Fruit fly (Drosophila melanogaster) whole organism, embryonic: ENCODE data around the gene CG6726.

ENCODE experiments used
- ATbp ChIP-seq: fragments of 200-800 bp; sonication (Bioruptor generic); optimal IDR thresholded peaks from 2 replicates; lab custom pipeline; 2017; ENCODE audit warnings: missing biosample characterization, mild to moderate bottlenecking, missing genetic modification characterization, missing genetic modification reagents
- BEAF-32 ChIP-seq: fragments of 200-800 bp; sonication (Bioruptor generic); optimal IDR thresholded peaks from 3 replicates; lab custom pipeline; 2017; ENCODE audit warnings: missing biosample characterization, missing genetic modification characterization, mild to moderate bottlenecking, moderate library complexity, missing genetic modification reagents
- CG10366 ChIP-seq: fragments of 200-800 bp; sonication (Bioruptor generic); IDR thresholded peaks from 2 replicates; pipeline ENCODE4 v1.3.6; 2022; ENCODE audit warnings: missing biosample characterization, missing genetic modification characterization
- CG10565 ChIP-seq: fragments of 200-800 bp; sonication (Bioruptor generic); optimal IDR thresholded peaks from 3 replicates; lab custom pipeline; 2016; ENCODE audit warnings: missing biosample characterization, mild to moderate bottlenecking, missing genetic modification characterization
- CG11695 ChIP-seq: fragments of 200-800 bp; sonication (Bioruptor generic); IDR thresholded peaks from 3 replicates; pipeline ENCODE4 v1.3.6; 2022; ENCODE audit warnings: missing biosample characterization, missing genetic modification characterization
- CG12071 ChIP-seq: fragments of 200-800 bp; sonication (Bioruptor generic); optimal IDR thresholded peaks from 3 replicates; lab custom pipeline; 2018; ENCODE audit warnings: missing biosample characterization, mild to moderate bottlenecking, missing genetic modification characterization
- CG12659 ChIP-seq: fragments of 200-800 bp; sonication (Bioruptor generic); optimal IDR thresholded peaks from 3 replicates; lab custom pipeline; 2017; ENCODE audit warnings: mild to moderate bottlenecking, missing biosample characterization, missing genetic modification reagents, missing genetic modification characterization
- CG13123 ChIP-seq: fragments of 200-800 bp; sonication (Bioruptor generic); optimal IDR thresholded peaks from 2 replicates; lab custom pipeline; 2016; ENCODE audit warnings: missing biosample characterization, missing genetic modification characterization
- CG15696 ChIP-seq: fragments of 200-800 bp; sonication (Bioruptor generic); optimal IDR thresholded peaks from 2 replicates; lab custom pipeline; 2019; ENCODE audit warnings: missing biosample characterization, mild to moderate bottlenecking, missing genetic modification characterization, moderate library complexity
- CG1602 ChIP-seq: fragments of 200-800 bp; sonication (Bioruptor generic); optimal IDR thresholded peaks from 3 replicates; lab custom pipeline; 2016; ENCODE audit warnings: missing biosample characterization, missing genetic modification characterization
- CG17328 ChIP-seq: fragments of 200-800 bp; sonication (Bioruptor generic); IDR thresholded peaks from 2 replicates; pipeline ENCODE4 v1.3.6; 2022; ENCODE audit warnings: missing biosample characterization, missing genetic modification characterization
- CG17829 ChIP-seq: fragments of 200-800 bp; optimal IDR thresholded peaks from 2 replicates; lab custom pipeline; 2019; ENCODE audit warnings: missing biosample characterization, mild to moderate bottlenecking, missing genetic modification characterization, moderate library complexity
- CG1832 ChIP-seq: fragments of 200-800 bp; sonication (Bioruptor generic); optimal IDR thresholded peaks from 2 replicates; lab custom pipeline; 2017; ENCODE audit warnings: missing biosample characterization, mild to moderate bottlenecking, missing genetic modification characterization, inconsistent platforms
- CG3065 ChIP-seq: fragments of 200-800 bp; sonication (Bioruptor generic); optimal IDR thresholded peaks from 2 replicates; lab custom pipeline; 2016; ENCODE audit warnings: missing biosample characterization, missing genetic modification characterization
- CG32767 ChIP-seq: fragments of 200-800 bp; sonication (Bioruptor generic); IDR thresholded peaks from 2 replicates; pipeline ENCODE4 v1.3.6; 2022; ENCODE audit warnings: missing biosample characterization, missing genetic modification characterization
- CG33557 ChIP-seq: fragments of 200-800 bp; sonication (Bioruptor generic); optimal IDR thresholded peaks from 2 replicates; lab custom pipeline; 2019; ENCODE audit warnings: missing biosample characterization, mild to moderate bottlenecking, missing genetic modification characterization, moderate library complexity
- CG3838 ChIP-seq: fragments of 200-800 bp; sonication (Bioruptor generic); optimal IDR thresholded peaks from 3 replicates; lab custom pipeline; 2016; ENCODE audit warnings: missing biosample characterization, missing genetic modification characterization
- CG7928 ChIP-seq: fragments of 200-800 bp; sonication (Bioruptor generic); optimal IDR thresholded peaks from 2 replicates; lab custom pipeline; 2017; ENCODE audit warnings: missing biosample characterization, mild to moderate bottlenecking, missing genetic modification characterization
- CG7987 ChIP-seq: fragments of 200-800 bp; sonication (Bioruptor generic); optimal IDR thresholded peaks from 2 replicates; lab custom pipeline; 2018; ENCODE audit warnings: missing biosample characterization, mild to moderate bottlenecking, missing genetic modification characterization, moderate library complexity
- Camta ChIP-seq: fragments of 200-800 bp; sonication (Bioruptor generic); optimal IDR thresholded peaks from 2 replicates; lab custom pipeline; 2016; ENCODE audit warnings: missing biosample characterization, missing genetic modification characterization
- D19A ChIP-seq: fragments of 200-800 bp; optimal IDR thresholded peaks from 3 replicates; lab custom pipeline; 2019; ENCODE audit warnings: missing biosample characterization, mild to moderate bottlenecking, missing genetic modification characterization, moderate library complexity
- Deaf1 ChIP-seq: fragments of 200-800 bp; optimal IDR thresholded peaks from 3 replicates; lab custom pipeline; 2019; ENCODE audit warnings: missing biosample characterization, mild to moderate bottlenecking, missing genetic modification characterization, moderate library complexity
- E2f1 ChIP-seq: fragments of 200-800 bp; sonication (Bioruptor generic); IDR thresholded peaks from 2 replicates; pipeline ENCODE4 v1.3.6; 2022; ENCODE audit warnings: missing biosample characterization, missing genetic modification characterization
- HLHmδ ChIP-seq: fragments of 200-800 bp; sonication (Bioruptor generic); optimal IDR thresholded peaks from 2 replicates; lab custom pipeline; 2018; ENCODE audit warnings: missing biosample characterization, mild to moderate bottlenecking, missing genetic modification characterization, moderate library complexity
- MBD-R2 ChIP-seq: fragments of 200-800 bp; sonication (Bioruptor generic); IDR thresholded peaks from 2 replicates; pipeline ENCODE4 v1.3.6; 2022; ENCODE audit warnings: missing biosample characterization, missing genetic modification characterization
- MESR4 ChIP-seq: fragments of 200-800 bp; sonication (Bioruptor generic); optimal IDR thresholded peaks from 2 replicates; lab custom pipeline; 2018; ENCODE audit warnings: missing biosample characterization, mild to moderate bottlenecking, missing genetic modification characterization, moderate library complexity
- MTF-1 ChIP-seq: fragments of 200-800 bp; sonication (Bioruptor generic); optimal IDR thresholded peaks from 2 replicates; lab custom pipeline; 2018; ENCODE audit warnings: missing biosample characterization, mild to moderate bottlenecking, missing genetic modification characterization, borderline replicate concordance
- Nf-YC ChIP-seq: fragments of 200-800 bp; optimal IDR thresholded peaks from 3 replicates; lab custom pipeline; 2019; ENCODE audit warnings: missing biosample characterization, mild to moderate bottlenecking, missing genetic modification characterization, moderate library complexity
- Xrp1 ChIP-seq: fragments of 200-800 bp; sonication (Bioruptor generic); IDR thresholded peaks from 2 replicates; pipeline ENCODE4 v1.3.6; 2022; ENCODE audit warnings: missing biosample characterization, missing genetic modification characterization
- btn ChIP-seq: fragments of 200-800 bp; sonication (Bioruptor generic); optimal IDR thresholded peaks from 2 replicates; lab custom pipeline; 2016; ENCODE audit warnings: missing biosample characterization, missing genetic modification characterization
- cato ChIP-seq: fragments of 200-800 bp; sonication (Bioruptor generic); optimal IDR thresholded peaks from 2 replicates; lab custom pipeline; 2016; ENCODE audit warnings: missing biosample characterization, missing genetic modification characterization, borderline replicate concordance
- chn ChIP-seq: fragments of 200-800 bp; sonication (Bioruptor generic); optimal IDR thresholded peaks from 2 replicates; lab custom pipeline; 2016; ENCODE audit warnings: missing biosample characterization, missing genetic modification characterization
- ci ChIP-seq: fragments of 200-800 bp; sonication (Bioruptor generic); IDR thresholded peaks from 3 replicates; pipeline ENCODE4 v1.3.6; 2022; ENCODE audit warnings: missing biosample characterization, missing genetic modification characterization
- crc ChIP-seq: fragments of 200-800 bp; sonication (Bioruptor generic); optimal IDR thresholded peaks from 2 replicates; lab custom pipeline; 2016; ENCODE audit warnings: missing biosample characterization, missing genetic modification characterization
- ems ChIP-seq: fragments of 200-800 bp; sonication (Bioruptor generic); optimal IDR thresholded peaks from 3 replicates; lab custom pipeline; 2016; ENCODE audit warnings: missing biosample characterization, missing genetic modification characterization
- grn ChIP-seq: fragments of 200-800 bp; sonication (Bioruptor generic); optimal IDR thresholded peaks from 3 replicates; lab custom pipeline; 2017; ENCODE audit warnings: missing biosample characterization, missing genetic modification characterization
- gsb ChIP-seq: fragments of 200-800 bp; sonication (Bioruptor generic); IDR thresholded peaks from 2 replicates; pipeline ENCODE4 v1.3.6; 2022; ENCODE audit warnings: missing biosample characterization, missing genetic modification characterization
- h ChIP-seq: fragments of >200 bp; optimal IDR thresholded peaks from 2 replicates; lab custom pipeline; 2017
- klu ChIP-seq: fragments of 200-800 bp; sonication (Bioruptor generic); IDR thresholded peaks from 2 replicates; pipeline ENCODE4 v1.3.6; 2022; ENCODE audit warnings: missing biosample characterization, missing genetic modification characterization
- mld ChIP-seq: fragments of 200-800 bp; sonication (Bioruptor generic); IDR thresholded peaks from 3 replicates; pipeline ENCODE4 v1.3.6; 2022; ENCODE audit warnings: missing biosample characterization, missing genetic modification characterization; ENCODE audit not compliant: partially characterized antibody
- odd ChIP-seq: fragments of 200-800 bp; sonication (Bioruptor generic); optimal IDR thresholded peaks from 2 replicates; lab custom pipeline; 2017; ENCODE audit warnings: missing biosample characterization, mild to moderate bottlenecking, missing genetic modification characterization
- otp ChIP-seq: fragments of 200-800 bp; sonication (Bioruptor generic); IDR thresholded peaks from 3 replicates; pipeline ENCODE4, ENCODE4 v1.3.6; 2022; ENCODE audit warnings: missing biosample characterization, missing genetic modification characterization
- prd ChIP-seq, 3 experiments: fragments of >200 bp in 2 of 3; fragments of 200-800 bp in 1 of 3; sonication (Bioruptor generic) in 1 of 3; optimal IDR thresholded peaks in 2 of 3; IDR thresholded peaks in 1 of 3; 2 replicates in 2 of 3; 3 replicates in 1 of 3; pipeline versions ENCODE4 v1.3.6 to Lab custom; 2017 to 2022; ENCODE audit warnings: missing biosample characterization in 1 of 3, missing genetic modification characterization in 1 of 3
- pros ChIP-seq: fragments of 200-800 bp; sonication (Bioruptor generic); optimal IDR thresholded peaks from 3 replicates; lab custom pipeline; 2019; ENCODE audit warnings: missing biosample characterization, mild to moderate bottlenecking, missing genetic modification characterization, moderate library complexity
- sc ChIP-seq, 3 experiments: fragments of >200 bp in 2 of 3; fragments of 200-800 bp in 1 of 3; sonication (Bioruptor generic) in 1 of 3; optimal IDR thresholded peaks; 2 replicates in 2 of 3; 3 replicates in 1 of 3; lab custom pipeline; 2017; ENCODE audit warnings: mild to moderate bottlenecking in 1 of 3, missing biosample characterization in 1 of 3, missing genetic modification characterization in 1 of 3, missing genetic modification reagents in 1 of 3
- sob ChIP-seq: fragments of 200-800 bp; sonication (Bioruptor generic); IDR thresholded peaks from 2 replicates; pipeline ENCODE4 v1.3.6; 2022; ENCODE audit warnings: missing biosample characterization, missing genetic modification characterization
- tio ChIP-seq: fragments of 200-800 bp; sonication (Bioruptor generic); optimal IDR thresholded peaks from 2 replicates; lab custom pipeline; 2017; ENCODE audit warnings: missing biosample characterization, missing genetic modification characterization, inconsistent platforms
- vvl ChIP-seq: fragments of 200-800 bp; sonication (Bioruptor generic); IDR thresholded peaks from 2 replicates; pipeline ENCODE4 v1.3.6; 2022; ENCODE audit warnings: missing biosample characterization, missing genetic modification characterization

Gene CG6726

DNA sequence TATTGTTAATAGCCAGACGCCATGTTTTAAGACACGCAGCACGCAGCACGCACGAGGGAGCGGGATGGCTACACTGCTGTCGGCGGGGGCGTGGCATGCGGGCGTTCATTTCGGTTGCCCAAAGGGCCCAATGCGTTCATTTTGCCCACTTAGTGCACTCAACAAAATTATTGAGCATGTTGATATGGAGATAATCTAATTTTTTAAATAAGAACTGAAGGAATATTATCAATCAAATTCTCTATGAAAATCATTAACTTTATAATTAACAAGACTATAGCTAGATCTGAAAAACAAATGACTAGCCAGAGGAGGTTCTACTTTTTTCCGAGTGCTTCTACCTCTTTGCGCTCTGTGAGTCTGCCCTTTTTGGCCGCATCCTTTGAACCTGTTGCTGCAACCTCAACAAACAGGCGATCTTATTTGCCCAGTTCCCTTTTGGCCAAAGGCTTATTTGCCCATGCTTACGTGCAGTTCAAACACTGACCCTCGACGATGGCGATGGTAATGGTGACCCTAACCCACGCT, 41.8 kb downstream of the CG6726 start (continued):
- TF ChIP-seq CG17829 (tag; lab: Kevin White, UChicago) (peak; percentile 39), CG11695 (GFP tag; lab: Robert Waterston, UW) (peak; percentile 53; the same call in 1 of the 3 replicates), Deaf1 (tag; lab: Kevin White, UChicago) (peak; percentile 3), CG3065 (peak; percentile 65), CG15696 (tag; lab: Kevin White, UChicago) (peak; percentile 58), CG1832 (peak; percentile 54), cato (GFP tag; lab: Kevin White, UChicago) (no peak), sc (optimal IDR thresholded peaks at IDR 0.05; lab: Kevin White, UChicago) (no peak), sc (GFP tag; optimal IDR thresholded peaks at IDR 0.05; lab: Kevin White, UChicago) (no peak), otp (GFP tag; lab: Robert Waterston, UW) (0 out of 3 replicates have a peak, but pooled peaks have one; percentile 16), CG17328 (GFP tag; lab: Robert Waterston, UW) (0 out of 2 replicates have a peak, but pooled peaks have one; percentile 29), CG10565 (no peak), E2f1 (GFP tag; lab: Robert Waterston, UW) (0 out of 2 replicates have a peak, but pooled peaks have one; percentile 18), ems (GFP tag; lab: Kevin White, UChicago) (no peak), chn (GFP tag; lab: Kevin White, UChicago) (peak; percentile 3), Nf-YC (tag; lab: Kevin White, UChicago) (peak; percentile 86), vvl (GFP tag; lab: Robert Waterston, UW) (peak; percentile 38; the same call in 1 of the 2 replicates)
- TF ChIP-seq, all 482 proteins: peak for 45

DNA sequence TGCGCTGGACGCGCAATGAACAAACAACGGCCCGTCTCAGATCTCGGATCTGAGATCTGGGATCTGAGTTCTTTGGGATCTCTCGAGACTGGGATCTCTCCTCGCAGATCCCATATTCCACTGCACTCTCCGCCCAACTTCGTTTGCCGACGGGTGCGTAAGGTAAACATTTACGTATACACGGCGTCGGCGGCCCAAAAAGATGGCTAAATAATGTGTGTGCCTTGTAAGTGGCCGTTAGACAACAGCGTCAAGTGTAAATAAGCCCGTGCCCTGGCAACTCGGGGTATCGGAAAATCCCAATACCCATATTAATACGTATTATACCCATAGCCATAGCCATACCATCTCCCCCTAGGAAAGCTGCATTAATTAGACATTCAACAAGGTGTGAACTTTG, 43.2 kb downstream of the CG6726 start:
- TF ChIP-seq CG1602 (GFP tag; lab: Kevin White, UChicago), result no peak
- TF ChIP-seq Xrp1 (GFP tag; lab: Robert Waterston, UW), result peak; percentile 42; the same call in 1 of the 2 replicates
- no peak for TF ChIP-seq CG13123 (GFP tag; lab: Kevin White, UChicago)
- TF ChIP-seq pros (GFP tag; lab: Kevin White, UChicago), result peak; percentile 1
- TF ChIP-seq cato (GFP tag; lab: Kevin White, UChicago), result no peak
- TF ChIP-seq sob (GFP tag; lab: Robert Waterston, UW), result no peak
- TF ChIP-seq prd (optimal IDR thresholded peaks at IDR 0.05; lab: Kevin White, UChicago), result no peak
- TF ChIP-seq prd (GFP tag; IDR thresholded peaks at IDR 0.05; lab: Robert Waterston, UW), result peak; percentile 21; the same call in 1 of the 3 replicates
- TF ChIP-seq ATbp (GFP tag; lab: Kevin White, UChicago), result peak; percentile 37
- peak; percentile 48; the same call in 1 of the 3 replicates for TF ChIP-seq ci
- TF ChIP-seq CG12659, result no peak
- TF ChIP-seq MTF-1 (GFP tag; lab: Kevin White, UChicago), result no peak
- TF ChIP-seq CG3838 (GFP tag; lab: Kevin White, UChicago), result no peak
- peak; percentile 12 for TF ChIP-seq btn
- no peak for TF ChIP-seq CG7987 (GFP tag; lab: Kevin White, UChicago)
- TF ChIP-seq CG33557 (GFP tag; lab: Kevin White, UChicago), result peak; percentile 53
- TF ChIP-seq CG32767 (GFP tag; lab: Robert Waterston, UW), result peak; percentile 32; the same call in 1 of the 2 replicates
- TF ChIP-seq odd (GFP tag; lab: Kevin White, UChicago), result peak; percentile 2
- no peak for TF ChIP-seq h
- TF ChIP-seq tio (GFP tag; lab: Kevin White, UChicago), result no peak
- no peak for TF ChIP-seq crc (GFP tag; lab: Kevin White, UChicago)
- no peak for TF ChIP-seq CG12071 (GFP tag; lab: Kevin White, UChicago)
- TF ChIP-seq gsb (GFP tag; lab: Robert Waterston, UW), result no peak
- TF ChIP-seq MESR4 (GFP tag; lab: Kevin White, UChicago), result no peak
- no peak for TF ChIP-seq D19A
- TF ChIP-seq mld (GFP tag; lab: Robert Waterston, UW), result no peak
- TF ChIP-seq CG7928 (GFP tag; lab: Kevin White, UChicago), result no peak
- no peak for TF ChIP-seq Camta (GFP tag; lab: Kevin White, UChicago)
- TF ChIP-seq grn (GFP tag; lab: Kevin White, UChicago), result no peak
- TF ChIP-seq klu (GFP tag; lab: Robert Waterston, UW), result no peak
- no peak for TF ChIP-seq MBD-R2 (GFP tag; lab: Robert Waterston, UW)
- peak; percentile 47 for TF ChIP-seq HLHmδ (GFP tag; lab: Kevin White, UChicago)
- no peak for TF ChIP-seq BEAF-32
- TF ChIP-seq CG10366 (GFP tag; lab: Robert Waterston, UW), result no peak
